Fruit fly (Drosophila melanogaster): ENCODE measurements around the gene JMJD7.
A peak's percentile ranks its signal among the peaks of the same experiment; 100 is the strongest.

The JMJD7 gene

dm6 chr3L:13478339-13479203 is 28.5 kb upstream of the JMJD7 start:
- TF ChIP-seq CG17801 (GFP tag; optimal IDR thresholded peaks at IDR 0.05; ENCODE audit: partially characterized antibody), result no peak

dm6 chr3L:13477453-13478184 is 27.5 kb upstream of the JMJD7 start, which contains the start of gene stv:
stv (plus strand) TSS chr3L:13477541.
- no peak for TF ChIP-seq CG17801 (GFP tag; optimal IDR thresholded peaks at IDR 0.05; ENCODE audit: partially characterized antibody)

- TF ChIP-seq CG17801 (GFP tag; optimal IDR thresholded peaks at IDR 0.05; ENCODE audit: partially characterized antibody), result peak; percentile 25
Measured at dm6 chr3L:13476566-13477452, 26.7 kb upstream of the JMJD7 start.

dm6 chr3L:13476070-13476469 is 26.0 kb upstream of the JMJD7 start:
- TF ChIP-seq CG17801 (GFP tag; optimal IDR thresholded peaks at IDR 0.05; ENCODE audit: partially characterized antibody), result peak; percentile 46

dm6 chr3L:13474607-13475006 is 24.5 kb upstream of the JMJD7 start, which contains the start of gene CG10089:
CG10089 (minus strand) TSS chr3L:13474787.
- TF ChIP-seq CG17801 (GFP tag; optimal IDR thresholded peaks at IDR 0.05; ENCODE audit: partially characterized antibody), result no peak

dm6 chr3L:13457133-13457532 is 7.0 kb upstream of the JMJD7 start, which contains the start of gene CG10116:
CG10116 (minus strand) TSS chr3L:13457238.
- no peak for TF ChIP-seq CG17801 (GFP tag; optimal IDR thresholded peaks at IDR 0.05; ENCODE audit: partially characterized antibody)

- peak; percentile 2 for TF ChIP-seq CG17801 (GFP tag; optimal IDR thresholded peaks at IDR 0.05; ENCODE audit: partially characterized antibody)
Measured at dm6 chr3L:13454755-13455154, 4.7 kb upstream of the JMJD7 start.

- no peak for TF ChIP-seq CG17801 (GFP tag; optimal IDR thresholded peaks at IDR 0.05; ENCODE audit: partially characterized antibody)
Measured at dm6 chr3L:13452281-13452680, 2.2 kb upstream of the JMJD7 start.

- TF ChIP-seq CG17801 (GFP tag; optimal IDR thresholded peaks at IDR 0.05; ENCODE audit: partially characterized antibody), result no peak
Measured at dm6 chr3L:13451562-13451961, 1.5 kb upstream of the JMJD7 start.

- peak; percentile 93 for TF ChIP-seq CG17801 (GFP tag; optimal IDR thresholded peaks at IDR 0.05; ENCODE audit: partially characterized antibody)
Measured at dm6 chr3L:13442400-13442799, 7.7 kb downstream of the JMJD7 start, which contains the start of gene cmb. cmb (plus strand) TSS chr3L:13442594.

dm6 chr3L:13440370-13440960 is 9.6 kb downstream of the JMJD7 start, which contains the start of the genes CG10140 and CG14109:
CG10140 (minus strand) TSS chr3L:13440470.
CG14109 (plus strand) TSS chr3L:13440910.
- TF ChIP-seq CG17801 (GFP tag; optimal IDR thresholded peaks at IDR 0.05; ENCODE audit: partially characterized antibody), result no peak

dm6 chr3L:13437654-13438053 is 12.4 kb downstream of the JMJD7 start, which contains the start of gene CG10725:
CG10725 (plus strand) TSS chr3L:13437954.
- TF ChIP-seq CG17801 (GFP tag; optimal IDR thresholded peaks at IDR 0.05; ENCODE audit: partially characterized antibody), result no peak

dm6 chr3L:13437036-13437435 is 13.0 kb downstream of the JMJD7 start, which contains the start of gene CG10154:
CG10154 (minus strand) TSS chr3L:13437136.
- TF ChIP-seq CG17801 (GFP tag; optimal IDR thresholded peaks at IDR 0.05; ENCODE audit: partially characterized antibody), result no peak

- no peak for TF ChIP-seq CG17801 (GFP tag; optimal IDR thresholded peaks at IDR 0.05; ENCODE audit: partially characterized antibody)
Measured at dm6 chr3L:13435170-13435727, 14.8 kb downstream of the JMJD7 start, which contains the start of gene CG10713. CG10713 (minus strand) TSS chr3L:13435229.

Measured in ovary, adult (tissue).